Worm (Caenorhabditis elegans): ENCODE data around the gene B0024.15.

DNA sequence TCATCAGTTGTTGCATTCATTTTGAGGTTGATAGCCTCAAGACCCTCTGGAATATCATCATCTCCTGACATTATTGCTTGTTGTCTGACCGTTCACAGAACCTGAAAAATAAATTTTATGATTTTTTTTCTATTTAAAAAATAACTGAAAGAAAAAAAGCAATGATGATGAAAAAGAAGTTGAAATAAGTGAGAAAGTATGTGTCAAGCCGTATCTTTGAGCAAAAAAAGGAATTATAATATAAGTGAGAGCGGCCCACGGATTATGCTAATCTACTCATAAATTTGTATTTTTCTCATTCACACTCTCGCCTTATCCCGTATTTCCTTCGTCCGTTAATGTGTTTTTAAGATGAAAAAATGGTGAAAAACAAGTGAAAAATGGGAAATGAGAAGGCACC, 19.6 kb upstream of the B0024.15 start, which contains the start of gene ric-4:
- TF ChIP-seq nhr-11 (tag; optimal IDR thresholded peaks at IDR 0.05) (no peak), grh-1 (GFP tag; IDR thresholded peaks at IDR 0.05) (no peak), zag-1 (tag; optimal IDR thresholded peaks at IDR 0.05) (no peak)
